Fruit fly (Drosophila melanogaster) whole organism, embryonic: Measurements from ENCODE around the gene Ptp36E.
A peak's percentile ranks its signal among the peaks of the same experiment; 100 is the strongest.

ENCODE experiments used
- CG10366 ChIP-seq: fragments of 200-800 bp; sonication (Bioruptor generic); IDR thresholded peaks from 2 replicates; pipeline ENCODE4 v1.3.6; 2022; ENCODE audit warnings: missing biosample characterization, missing genetic modification characterization
- CG11093 ChIP-seq: fragments of 200-800 bp; sonication (Bioruptor generic); IDR thresholded peaks from 3 replicates; pipeline ENCODE4 v1.3.6; 2022; ENCODE audit warnings: missing biosample characterization, missing genetic modification characterization
- CG12219 ChIP-seq: fragments of 200-800 bp; sonication (Bioruptor generic); optimal IDR thresholded peaks from 3 replicates; lab custom pipeline; 2018; ENCODE audit warnings: missing biosample characterization, mild to moderate bottlenecking, missing genetic modification characterization
- CG12744 ChIP-seq: fragments of 200-800 bp; sonication (Bioruptor generic); optimal IDR thresholded peaks from 2 replicates; lab custom pipeline; 2016; ENCODE audit warnings: missing biosample characterization, missing genetic modification characterization
- CG13123 ChIP-seq: fragments of 200-800 bp; sonication (Bioruptor generic); optimal IDR thresholded peaks from 2 replicates; lab custom pipeline; 2016; ENCODE audit warnings: missing biosample characterization, missing genetic modification characterization
- CG13287 ChIP-seq: fragments of 200-800 bp; sonication (Bioruptor generic); IDR thresholded peaks from 2 replicates; pipeline ENCODE4 v1.3.6; 2022; ENCODE audit warnings: missing biosample characterization, missing genetic modification characterization; ENCODE audit not compliant: partially characterized antibody
- CG13424 ChIP-seq: fragments of 200-800 bp; sonication (Bioruptor generic); optimal IDR thresholded peaks from 2 replicates; lab custom pipeline; 2019; ENCODE audit warnings: missing biosample characterization, mild to moderate bottlenecking, missing genetic modification characterization, moderate library complexity
- CG13624 ChIP-seq: fragments of 200-800 bp; sonication (Bioruptor generic); optimal IDR thresholded peaks from 2 replicates; lab custom pipeline; 2016; ENCODE audit warnings: missing biosample characterization, missing genetic modification characterization
- CG14050 ChIP-seq: fragments of 200-800 bp; sonication (Bioruptor generic); IDR thresholded peaks from 3 replicates; pipeline ENCODE4 v1.3.6; 2022; ENCODE audit warnings: missing biosample characterization, missing genetic modification characterization
- CG3407 ChIP-seq: fragments of 200-800 bp; sonication (Bioruptor generic); optimal IDR thresholded peaks from 2 replicates; lab custom pipeline; 2018; ENCODE audit warnings: missing biosample characterization, mild to moderate bottlenecking, missing genetic modification characterization
- CG4707 ChIP-seq: fragments of 200-800 bp; sonication (Bioruptor generic); optimal IDR thresholded peaks from 2 replicates; lab custom pipeline; 2018; ENCODE audit warnings: missing biosample characterization, mild to moderate bottlenecking, missing genetic modification characterization, moderate library complexity
- CG4730 ChIP-seq: fragments of 200-800 bp; sonication (Bioruptor generic); IDR thresholded peaks from 2 replicates; pipeline ENCODE4 v1.3.6; 2022; ENCODE audit warnings: missing biosample characterization, missing genetic modification characterization
- CG4820 ChIP-seq: fragments of 200-800 bp; sonication (Bioruptor generic); optimal IDR thresholded peaks from 3 replicates; lab custom pipeline; 2016; ENCODE audit warnings: missing biosample characterization, missing genetic modification characterization
- CG5245 ChIP-seq: fragments of 200-800 bp; sonication (Bioruptor generic); optimal IDR thresholded peaks from 3 replicates; lab custom pipeline; 2016; ENCODE audit warnings: missing biosample characterization, missing genetic modification characterization
- CG6689 ChIP-seq: fragments of 200-800 bp; sonication (Bioruptor generic); IDR thresholded peaks from 2 replicates; pipeline ENCODE4 v1.3.6; 2022; ENCODE audit warnings: missing biosample characterization, missing genetic modification characterization
- CG6813 ChIP-seq: fragments of 200-800 bp; sonication (Bioruptor generic); optimal IDR thresholded peaks from 2 replicates; lab custom pipeline; 2017; ENCODE audit warnings: missing biosample characterization, missing genetic modification characterization, mild to moderate bottlenecking, moderate library complexity, missing genetic modification reagents
- CG8359 ChIP-seq: fragments of 200-800 bp; sonication (Bioruptor generic); optimal IDR thresholded peaks from 2 replicates; lab custom pipeline; 2017; ENCODE audit warnings: missing biosample characterization, mild to moderate bottlenecking, missing genetic modification characterization, borderline replicate concordance
- CG9437 ChIP-seq: fragments of 200-800 bp; sonication (Bioruptor generic); optimal IDR thresholded peaks from 2 replicates; lab custom pipeline; 2018; ENCODE audit warnings: missing biosample characterization, mild to moderate bottlenecking, missing genetic modification characterization
- CTCF ChIP-seq: fragments of 200-800 bp; sonication (Bioruptor generic); optimal IDR thresholded peaks from 2 replicates; lab custom pipeline; 2017; ENCODE audit warnings: missing biosample characterization, mild to moderate bottlenecking, missing genetic modification characterization, moderate library complexity
- CoRest ChIP-seq: fragments of 200-800 bp; sonication (Bioruptor generic); optimal IDR thresholded peaks from 3 replicates; lab custom pipeline; 2018; ENCODE audit warnings: missing biosample characterization, mild to moderate bottlenecking, missing genetic modification characterization, moderate library complexity
- CrebB ChIP-seq: fragments of 200-800 bp; sonication (Bioruptor generic); optimal IDR thresholded peaks from 3 replicates; lab custom pipeline; 2018; ENCODE audit warnings: missing biosample characterization, mild to moderate bottlenecking, missing genetic modification characterization
- Dip3 ChIP-seq: fragments of 200-800 bp; sonication (Bioruptor generic); optimal IDR thresholded peaks from 3 replicates; lab custom pipeline; 2016; ENCODE audit warnings: missing biosample characterization, missing genetic modification characterization
- HmgD ChIP-seq: fragments of 200-800 bp; sonication (Bioruptor generic); optimal IDR thresholded peaks from 3 replicates; lab custom pipeline; 2016; ENCODE audit warnings: missing biosample characterization, missing genetic modification characterization
- Hr39 ChIP-seq: fragments of >200 bp; optimal IDR thresholded peaks from 2 replicates; lab custom pipeline; 2017
- Lim3 ChIP-seq: fragments of 200-800 bp; sonication (Bioruptor generic); IDR thresholded peaks from 2 replicates; pipeline ENCODE4 v1.3.6; 2022; ENCODE audit warnings: missing biosample characterization, missing genetic modification characterization
- NC2α ChIP-seq: fragments of 200-800 bp; sonication (Bioruptor generic); optimal IDR thresholded peaks from 2 replicates; lab custom pipeline; 2016; ENCODE audit warnings: missing biosample characterization, missing genetic modification characterization
- Nf-YC ChIP-seq: fragments of 200-800 bp; optimal IDR thresholded peaks from 3 replicates; lab custom pipeline; 2019; ENCODE audit warnings: missing biosample characterization, mild to moderate bottlenecking, missing genetic modification characterization, moderate library complexity
- Ptx1 ChIP-seq: fragments of 200-800 bp; sonication (Bioruptor generic); IDR thresholded peaks from 2 replicates; pipeline ENCODE4 v1.3.6; 2022; ENCODE audit warnings: missing biosample characterization, missing genetic modification characterization
- Rfx ChIP-seq: fragments of 200-800 bp; sonication (Bioruptor generic); IDR thresholded peaks from 2 replicates; pipeline ENCODE4 v1.3.6; 2022; ENCODE audit warnings: missing biosample characterization, missing genetic modification characterization
- Rx ChIP-seq: fragments of 200-800 bp; sonication (Bioruptor generic); IDR thresholded peaks from 2 replicates; pipeline ENCODE4 v1.3.6; 2022; ENCODE audit warnings: missing biosample characterization, missing genetic modification characterization
- Sry-δ ChIP-seq: fragments of 200-800 bp; sonication (Bioruptor generic); optimal IDR thresholded peaks from 2 replicates; lab custom pipeline; 2016; ENCODE audit warnings: missing biosample characterization, missing genetic modification characterization
- Xbp1 ChIP-seq: fragments of 200-800 bp; sonication (Bioruptor generic); optimal IDR thresholded peaks from 3 replicates; lab custom pipeline; 2016; ENCODE audit warnings: missing biosample characterization, mild to moderate bottlenecking, missing genetic modification characterization
- abd-A ChIP-seq: fragments of 200-800 bp; sonication (Bioruptor generic); optimal IDR thresholded peaks from 3 replicates; lab custom pipeline; 2019; ENCODE audit warnings: missing biosample characterization, mild to moderate bottlenecking, missing genetic modification characterization, moderate library complexity
- ato ChIP-seq: fragments of 200-800 bp; sonication (Bioruptor generic); IDR thresholded peaks from 2 replicates; pipeline ENCODE4 v1.3.6; 2022; ENCODE audit warnings: missing biosample characterization, missing genetic modification characterization; ENCODE audit not compliant: partially characterized antibody
- br ChIP-seq: fragments of >200 bp; optimal IDR thresholded peaks from 2 replicates; lab custom pipeline; 2017
- caup ChIP-seq: fragments of 200-800 bp; sonication (Bioruptor generic); optimal IDR thresholded peaks from 3 replicates; lab custom pipeline; 2017; ENCODE audit warnings: missing biosample characterization, mild to moderate bottlenecking, missing genetic modification characterization, moderate library complexity; ENCODE audit not compliant: severe bottlenecking
- chn ChIP-seq: fragments of 200-800 bp; sonication (Bioruptor generic); optimal IDR thresholded peaks from 2 replicates; lab custom pipeline; 2016; ENCODE audit warnings: missing biosample characterization, missing genetic modification characterization
- crc ChIP-seq: fragments of 200-800 bp; sonication (Bioruptor generic); optimal IDR thresholded peaks from 2 replicates; lab custom pipeline; 2016; ENCODE audit warnings: missing biosample characterization, missing genetic modification characterization
- cwo ChIP-seq: fragments of 200-800 bp; sonication (Bioruptor generic); optimal IDR thresholded peaks from 3 replicates; lab custom pipeline; 2017; ENCODE audit warnings: missing biosample characterization, missing genetic modification characterization, mild to moderate bottlenecking, moderate library complexity, missing genetic modification reagents
- danr ChIP-seq: fragments of 200-800 bp; sonication (Bioruptor generic); IDR thresholded peaks from 2 replicates; pipeline ENCODE4 v1.3.6; 2022; ENCODE audit warnings: missing biosample characterization, missing genetic modification characterization
- ind ChIP-seq: fragments of 200-800 bp; sonication (Bioruptor generic); optimal IDR thresholded peaks from 3 replicates; lab custom pipeline; 2016; ENCODE audit warnings: missing biosample characterization, missing genetic modification characterization
- mirr ChIP-seq: fragments of 200-800 bp; sonication (Bioruptor generic); optimal IDR thresholded peaks from 3 replicates; lab custom pipeline; 2018; ENCODE audit warnings: missing biosample characterization, mild to moderate bottlenecking, missing genetic modification characterization
- nom ChIP-seq: fragments of 200-800 bp; sonication (Bioruptor generic); optimal IDR thresholded peaks from 2 replicates; lab custom pipeline; 2017; ENCODE audit warnings: missing biosample characterization, missing genetic modification characterization, mild to moderate bottlenecking, moderate library complexity, missing genetic modification reagents
- p53 ChIP-seq: fragments of 200-800 bp; sonication (Bioruptor generic); optimal IDR thresholded peaks from 2 replicates; lab custom pipeline; 2016; ENCODE audit warnings: missing biosample characterization, missing genetic modification characterization
- pho ChIP-seq: fragments of 200-800 bp; sonication (Bioruptor generic); optimal IDR thresholded peaks from 2 replicates; lab custom pipeline; 2016; ENCODE audit warnings: missing biosample characterization, missing genetic modification characterization
- repo ChIP-seq: fragments of 200-800 bp; sonication (Bioruptor generic); optimal IDR thresholded peaks from 2 replicates; lab custom pipeline; 2016; ENCODE audit warnings: missing biosample characterization, missing genetic modification characterization
- sens-2 ChIP-seq: fragments of 200-800 bp; sonication (Bioruptor generic); IDR thresholded peaks from 2 replicates; pipeline ENCODE4 v1.3.6; 2022; ENCODE audit warnings: missing biosample characterization, missing genetic modification characterization
- twi ChIP-seq: fragments of 200-800 bp; optimal IDR thresholded peaks from 2 replicates; lab custom pipeline; 2019; ENCODE audit warnings: missing biosample characterization, mild to moderate bottlenecking, missing genetic modification characterization, moderate library complexity
- tx ChIP-seq: fragments of 200-800 bp; sonication (Bioruptor generic); optimal IDR thresholded peaks from 2 replicates; lab custom pipeline; 2016; ENCODE audit warnings: missing biosample characterization, missing genetic modification characterization
- unpg ChIP-seq: fragments of 200-800 bp; sonication (Bioruptor generic); optimal IDR thresholded peaks from 3 replicates; lab custom pipeline; 2018; ENCODE audit warnings: missing biosample characterization, mild to moderate bottlenecking, missing genetic modification characterization, moderate library complexity
- vnd ChIP-seq: fragments of 200-800 bp; sonication (Bioruptor generic); IDR thresholded peaks from 3 replicates; pipeline ENCODE4 v1.3.6; 2022; ENCODE audit warnings: missing biosample characterization, missing genetic modification characterization; ENCODE audit not compliant: partially characterized antibody
- wek ChIP-seq: fragments of 200-800 bp; sonication (Bioruptor generic); optimal IDR thresholded peaks from 3 replicates; lab custom pipeline; 2018; ENCODE audit warnings: missing biosample characterization, mild to moderate bottlenecking, missing genetic modification characterization, moderate library complexity

Ptp36E gene

DNA sequence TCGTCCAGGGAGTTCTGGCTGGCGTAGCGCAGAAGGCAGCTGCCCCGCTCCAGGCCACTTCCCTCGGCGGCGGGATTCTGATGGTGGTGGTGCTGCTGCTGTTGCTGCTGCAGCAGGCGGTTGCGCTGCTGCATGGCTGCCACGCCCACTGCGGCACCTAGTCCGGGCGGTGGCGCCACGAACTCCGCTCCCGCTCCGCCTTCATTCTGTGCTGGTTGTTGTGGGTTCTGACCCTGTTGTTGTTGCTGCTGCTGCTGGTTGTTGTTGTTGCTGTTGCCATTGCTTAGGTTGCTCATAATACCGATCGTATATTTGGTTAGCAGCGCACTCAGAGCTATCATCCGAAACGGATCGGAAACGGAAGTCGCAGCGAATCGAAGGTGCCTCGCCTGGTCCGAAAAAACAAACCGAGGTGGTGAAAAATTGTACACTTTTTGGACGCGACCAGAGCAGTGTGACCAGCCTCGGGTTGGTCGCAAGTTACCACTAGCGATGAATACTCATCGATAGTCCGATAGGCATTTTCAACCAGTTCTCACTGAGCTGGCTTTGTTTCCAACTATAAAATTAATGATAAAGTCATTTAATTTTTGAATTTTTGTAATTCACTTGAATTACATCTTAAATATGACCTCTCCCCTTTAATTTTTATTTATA is 47.1 kb downstream of the Ptp36E start, which contains the start of gene kel (continued):
- TF ChIP-seq caup (GFP tag; lab: Kevin White, UChicago) (peak; percentile 72), wek (GFP tag; lab: Kevin White, UChicago) (peak; percentile 83), pho (peak; percentile 39), CG3407 (no peak), CG6813 (peak; percentile 13), HmgD (GFP tag; lab: Kevin White, UChicago) (peak; percentile 37), Xbp1 (peak; percentile 55), Lim3 (GFP tag; lab: Robert Waterston, UW) (no peak), CG13123 (GFP tag; lab: Kevin White, UChicago) (peak; percentile 11), CG13624 (GFP tag; lab: Kevin White, UChicago) (peak; percentile 42), vnd (GFP tag; lab: Robert Waterston, UW) (peak; percentile 68), CoRest (tag; lab: Kevin White, UChicago) (peak; percentile 41), mirr (peak; percentile 71), CG6689 (no peak), unpg (GFP tag; lab: Kevin White, UChicago) (peak; percentile 41), CG4730 (GFP tag; lab: Robert Waterston, UW) (no peak), sens-2 (GFP tag; lab: Robert Waterston, UW) (no peak), twi (no peak), CG4820 (peak; percentile 10), Ptx1 (no peak), nom (GFP tag; lab: Kevin White, UChicago) (no peak), tx (GFP tag; lab: Kevin White, UChicago) (no peak), cwo (GFP tag; lab: Kevin White, UChicago) (peak; percentile 6), ind (GFP tag; lab: Kevin White, UChicago) (peak; percentile 19), chn (GFP tag; lab: Kevin White, UChicago) (no peak), CG8359 (GFP tag; lab: Kevin White, UChicago) (no peak), CG10366 (GFP tag; lab: Robert Waterston, UW) (no peak; the same call in 1 of the 2 replicates), NC2α (GFP tag; lab: Kevin White, UChicago) (no peak), CTCF (GFP tag; lab: Kevin White, UChicago) (peak; percentile 49), br (no peak), Nf-YC (tag; lab: Kevin White, UChicago) (peak; percentile 30), CG13287 (GFP tag; lab: Robert Waterston, UW) (peak; percentile 82), ato (GFP tag; lab: Robert Waterston, UW) (peak; percentile 72), CG9437 (GFP tag; lab: Kevin White, UChicago) (no peak), CG14050 (GFP tag; lab: Robert Waterston, UW) (no peak), danr (GFP tag; lab: Robert Waterston, UW) (no peak), Hr39 (lab: Kevin White, UChicago) (no peak), Rfx (GFP tag; lab: Robert Waterston, UW) (peak; percentile 61), CG12219 (peak; percentile 44), crc (GFP tag; lab: Kevin White, UChicago) (no peak), abd-A (tag; lab: Kevin White, UChicago) (peak; percentile 7), repo (GFP tag; lab: Kevin White, UChicago) (no peak), CG4707 (peak; percentile 15), CG5245 (GFP tag; lab: Kevin White, UChicago) (no peak), CG11093 (no peak; the same call in 2 of the 3 replicates), CG12744 (GFP tag; lab: Kevin White, UChicago) (no peak), p53 (GFP tag; lab: Kevin White, UChicago) (no peak), Rx (no peak), CrebB (tag; lab: Kevin White, UChicago) (peak; percentile 76), CG13424 (no peak), Dip3 (GFP tag; lab: Kevin White, UChicago) (no peak), Sry-δ (GFP tag; lab: Kevin White, UChicago) (peak; percentile 90)
